Worm (Caenorhabditis elegans): ENCODE data around the gene C15F1.1.

The C15F1.1 gene

DNA sequence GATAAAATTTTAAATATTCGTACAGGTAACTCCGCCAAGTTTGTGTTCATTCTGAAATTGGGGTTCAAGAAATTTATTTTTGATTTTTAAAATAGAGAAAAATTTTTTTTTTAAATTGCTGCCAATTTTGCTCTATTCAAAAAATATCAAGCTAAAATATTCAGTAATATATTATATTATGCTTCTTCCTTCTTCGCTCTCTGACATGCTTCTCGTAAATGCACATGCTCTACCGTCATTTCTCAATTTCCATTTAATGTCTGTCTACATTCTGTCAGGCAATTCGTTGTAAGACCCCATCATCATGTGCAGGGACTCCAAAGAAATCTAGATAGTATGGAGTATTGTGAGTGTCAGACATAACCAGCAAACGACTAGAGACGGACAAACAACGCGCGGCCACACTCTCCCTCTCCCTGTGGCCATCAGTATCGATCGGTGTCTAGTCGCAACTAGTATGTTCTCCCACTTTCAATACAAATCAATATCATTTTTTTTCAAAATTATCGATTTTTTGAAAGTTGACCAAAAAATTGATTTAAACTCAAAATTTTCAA lies 38.4 kb upstream of the C15F1.1 start, which contains the start of the genes malt-1 and ceh-38 (continued):
- TF ChIP-seq F23B12.7 (tag; optimal IDR thresholded peaks at IDR 0.05; ENCODE audit: insufficient read depth): peak; percentile 74
- TF ChIP-seq B0035.1 (tag; optimal IDR thresholded peaks at IDR 0.05): no peak
- TF ChIP-seq lsl-1 (GFP tag; optimal IDR thresholded peaks at IDR 0.05): no peak
- TF ChIP-seq ets-4 (GFP tag; optimal IDR thresholded peaks at IDR 0.05): no peak
- TF ChIP-seq lin-40 (tag; optimal IDR thresholded peaks at IDR 0.05): peak; percentile 92
- TF ChIP-seq ccch-3 (GFP tag; optimal IDR thresholded peaks at IDR 0.05): peak; percentile 28
- no peak for TF ChIP-seq ztf-22 (GFP tag; optimal IDR thresholded peaks at IDR 0.05)
- peak; percentile 84 for TF ChIP-seq madf-10 (tag; optimal IDR thresholded peaks at IDR 0.05)
- peak; percentile 84 for TF ChIP-seq pbrm-1 (GFP tag; IDR thresholded peaks at IDR 0.05)
- TF ChIP-seq unc-130 (GFP tag; optimal IDR thresholded peaks at IDR 0.05): no peak
- no peak for TF ChIP-seq F49E8.2 (tag; optimal IDR thresholded peaks at IDR 0.05; ENCODE audit: insufficient read depth)
- TF ChIP-seq hsf-1 (GFP tag; IDR thresholded peaks at IDR 0.05): 0 out of 2 replicates have a peak, but pooled peaks have one; percentile 9
- peak; percentile 42 for TF ChIP-seq repo-1 (tag; optimal IDR thresholded peaks at IDR 0.05)
- TF ChIP-seq nfya-1 (tag; optimal IDR thresholded peaks at IDR 0.05; ENCODE audit: borderline replicate concordance, insufficient read depth): no peak
- TF ChIP-seq ztf-26 (tag; optimal IDR thresholded peaks at IDR 0.05): peak; percentile 52
- TF ChIP-seq ztf-18 (tag; optimal IDR thresholded peaks at IDR 0.05): peak; percentile 50
- no peak for TF ChIP-seq tbx-9 (tag; optimal IDR thresholded peaks at IDR 0.05; ENCODE audit: borderline replicate concordance)
- no peak for TF ChIP-seq egrh-3 (GFP tag; IDR thresholded peaks at IDR 0.05)
- no peak for TF ChIP-seq snpc-3.4 (tag; optimal IDR thresholded peaks at IDR 0.05)
- TF ChIP-seq cebp-1 (GFP tag; IDR thresholded peaks at IDR 0.05): peak; percentile 63; the same call in 1 of the 2 replicates
- TF ChIP-seq cebp-1 (tag; optimal IDR thresholded peaks at IDR 0.05): peak; percentile 90
- TF ChIP-seq chd-7 (tag; optimal IDR thresholded peaks at IDR 0.05): peak; percentile 67
- no peak for TF ChIP-seq madf-6 (GFP tag; IDR thresholded peaks at IDR 0.05)
- peak; percentile 50; the same call in 1 of the 2 replicates for TF ChIP-seq rcor-1 (GFP tag; IDR thresholded peaks at IDR 0.05)
- TF ChIP-seq cebp-2 (GFP tag; IDR thresholded peaks at IDR 0.05): no peak
- no peak for TF ChIP-seq D2030.7 (GFP tag; IDR thresholded peaks at IDR 0.05)
- no peak for TF ChIP-seq hlh-26 (GFP tag; conservative IDR thresholded peaks at IDR 0.05)
- TF ChIP-seq snpc-1.1 (tag; optimal IDR thresholded peaks at IDR 0.05; ENCODE audit: insufficient read depth): peak; percentile 0
- peak; percentile 86 for TF ChIP-seq hmg-1.2 (GFP tag; IDR thresholded peaks at IDR 0.05)
- TF ChIP-seq somi-1 (GFP tag; optimal IDR thresholded peaks at IDR 0.05): peak; percentile 56
- TF ChIP-seq F33H1.4 (GFP tag; IDR thresholded peaks at IDR 0.05): peak; percentile 90
- 0 out of 2 replicates have a peak, but pooled peaks have one; percentile 41 for TF ChIP-seq let-526 (GFP tag; IDR thresholded peaks at IDR 0.05)
- no peak for TF ChIP-seq nhr-179 (tag; optimal IDR thresholded peaks at IDR 0.05)
- TF ChIP-seq lag-1 (GFP tag; IDR thresholded peaks at IDR 0.05): no peak
- TF ChIP-seq attf-5 (GFP tag; optimal IDR thresholded peaks at IDR 0.05): peak; percentile 98
- peak; percentile 79 for TF ChIP-seq B0336.3 (GFP tag; IDR thresholded peaks at IDR 0.05)
- TF ChIP-seq Y67H2A.10 (GFP tag; conservative IDR thresholded peaks at IDR 0.05): peak; percentile 63; the same call in 1 of the 2 replicates

DNA sequence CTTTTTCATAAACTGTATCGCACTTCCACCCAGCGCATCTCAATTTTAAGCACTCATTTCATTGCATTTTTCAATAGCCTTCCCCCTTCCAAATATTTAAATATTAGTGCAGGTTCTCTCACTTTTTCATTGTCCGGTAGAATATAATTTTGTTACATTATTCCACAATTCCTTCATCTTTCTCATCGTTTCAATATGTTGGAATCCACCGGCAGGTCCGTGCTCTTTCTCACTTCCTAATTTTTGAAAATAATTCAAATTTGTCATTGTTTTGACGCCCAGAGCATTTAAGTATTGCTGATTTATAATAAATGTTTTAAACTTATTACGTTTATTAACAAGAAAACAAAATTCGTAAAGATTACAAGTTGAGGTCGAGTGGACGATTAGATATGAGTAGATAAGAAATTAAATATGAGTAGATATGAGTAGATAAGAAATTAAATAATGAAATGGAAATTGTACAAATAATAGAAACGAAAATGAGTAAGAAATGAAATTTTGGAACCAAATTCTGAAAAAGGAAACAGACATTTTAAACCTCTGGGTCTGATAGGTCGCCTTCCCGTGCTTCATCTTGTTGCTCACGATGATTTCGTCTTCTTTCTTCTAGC lies 34.5 kb upstream of the C15F1.1 start:
- TF ChIP-seq F57A8.1 (GFP tag; optimal IDR thresholded peaks at IDR 0.05) (no peak), Y79H2A.3 (GFP tag; conservative IDR thresholded peaks at IDR 0.05) (no peak), him-1 (tag; optimal IDR thresholded peaks at IDR 0.05) (peak; percentile 98), ekl-4 (GFP tag; IDR thresholded peaks at IDR 0.05) (0 out of 2 replicates have a peak, but pooled peaks have one; percentile 43), snpc-1.3 (tag; optimal IDR thresholded peaks at IDR 0.05; ENCODE audit: insufficient read depth) (peak; percentile 16), pbrm-1 (GFP tag; IDR thresholded peaks at IDR 0.05) (0 out of 2 replicates have a peak, but pooled peaks have one; percentile 24)

Measured in whole organism, young adult.